Fruit fly (Drosophila melanogaster) whole organism: ENCODE measurements around the gene Muc96D.

Experiments
- EcR ChIP-seq, 2 experiments: fragments of >200 bp; optimal IDR thresholded peaks; 2 replicates each; lab custom pipeline; 2017; ENCODE audit warnings: missing biosample characterization in 2 of 2, missing genetic modification characterization in 2 of 2, missing genetic modification reagents in 2 of 2
- pan ChIP-seq: fragments of >200 bp; optimal IDR thresholded peaks from 2 replicates; lab custom pipeline; 2017

DNA sequence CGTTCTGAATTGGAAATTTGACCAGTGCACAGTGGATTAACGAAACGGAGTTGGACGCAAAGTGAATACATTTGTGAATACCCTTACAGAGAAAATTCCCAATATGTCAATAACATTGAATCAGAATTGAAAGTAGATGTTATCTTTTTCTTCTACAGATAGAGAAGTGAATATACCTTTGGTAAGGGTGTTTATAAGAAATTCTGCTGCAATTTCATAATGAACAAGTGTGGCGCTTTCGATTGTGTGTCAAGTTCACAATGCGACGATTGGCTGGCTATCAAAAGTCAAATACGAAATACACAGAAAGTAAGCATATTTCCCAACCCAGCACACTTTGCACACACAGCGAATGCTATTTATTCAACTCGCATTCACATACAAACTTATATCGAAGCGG lies 47.9 kb upstream of the Muc96D start:
- TF ChIP-seq pan (lab: Kevin White, UChicago) (no peak), EcR (GFP tag; optimal IDR thresholded peaks at IDR 0.05; lab: Kevin White, UChicago) (no peak)
